Worm (Caenorhabditis elegans): ENCODE measurements around the gene grl-31.
A peak's percentile ranks its signal among the peaks of the same experiment; 100 is the strongest.
"Not testable (repeated sequence)": the region's sequence is repeated elsewhere in the genome, so short reads cannot be mapped to it uniquely, and the experiment has no call there.

The grl-31 gene

DNA sequence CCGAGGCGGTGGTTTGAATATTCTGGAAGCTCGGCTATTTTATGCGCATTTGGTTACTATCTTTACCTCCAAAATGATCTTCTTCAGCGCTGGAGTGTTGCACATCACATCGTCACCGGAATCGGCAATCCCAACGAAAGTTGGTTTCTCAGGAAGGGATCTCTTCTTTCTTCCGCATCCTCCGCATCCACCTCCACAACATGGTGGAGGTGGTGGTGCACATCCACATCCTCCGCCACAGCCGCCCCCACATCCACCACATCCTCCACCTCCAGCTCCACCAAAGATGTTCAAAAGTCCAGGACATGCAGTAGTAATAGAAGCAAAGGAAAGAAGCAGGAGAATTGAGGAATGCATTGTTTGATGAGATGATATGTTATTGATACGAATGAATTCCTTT, at the start of gene grl-31:
grl-31 (minus strand) TSS at position 357 of the 400 bp plus-strand sequence.
- TF ChIP-seq dao-5 (tag; optimal IDR thresholded peaks at IDR 0.05) (no peak), him-1 (tag; optimal IDR thresholded peaks at IDR 0.05) (no peak), W03F9.2 (tag; optimal IDR thresholded peaks at IDR 0.05) (no peak)

DNA sequence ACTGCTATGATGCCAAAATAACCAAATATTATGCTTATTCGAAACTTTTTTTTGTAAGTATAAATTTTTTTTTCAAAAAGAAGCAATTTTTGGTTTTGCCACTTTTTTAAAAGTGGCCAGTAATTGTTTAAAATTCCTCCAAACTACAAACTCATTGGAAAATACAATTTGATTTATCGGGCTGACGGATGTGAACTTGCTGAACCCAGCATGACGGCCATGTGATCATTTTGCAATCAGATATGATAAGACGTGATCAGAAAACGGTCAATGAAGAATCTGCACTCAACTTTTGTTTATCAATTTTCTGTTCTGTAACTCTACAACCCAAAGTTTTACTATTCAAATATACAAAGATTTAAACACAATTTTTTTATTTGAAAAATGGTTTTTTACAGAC, 48.8 kb upstream of the grl-31 start:
- TF ChIP-seq dao-5 (tag; optimal IDR thresholded peaks at IDR 0.05) (no peak), him-1 (tag; optimal IDR thresholded peaks at IDR 0.05) (no peak), W03F9.2 (tag; optimal IDR thresholded peaks at IDR 0.05) (no peak)

DNA sequence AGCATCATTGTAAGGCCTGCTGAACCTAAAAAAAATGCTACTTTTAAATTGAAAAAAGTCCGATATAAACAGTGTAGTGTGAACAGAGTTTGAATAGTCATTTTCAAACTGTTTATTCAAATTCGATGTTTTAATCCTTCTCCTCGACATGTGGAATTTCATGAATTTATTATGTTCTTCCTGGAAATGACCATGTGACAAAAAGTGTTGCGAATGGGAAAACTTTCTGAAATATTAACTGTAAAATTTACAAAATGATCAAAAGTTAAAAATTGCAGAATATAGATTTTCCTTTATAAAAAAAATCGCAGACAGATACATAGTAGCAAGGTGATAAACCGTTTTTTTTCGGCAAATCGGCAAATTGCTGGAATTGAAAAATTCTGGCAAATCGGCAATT, 47.7 kb upstream of the grl-31 start, which contains the start of gene T22F3.8:
T22F3.8 (minus strand) TSS at position 101 of the 400 bp plus-strand sequence.
- TF ChIP-seq him-1 (tag; optimal IDR thresholded peaks at IDR 0.05) (no peak), W03F9.2 (tag; optimal IDR thresholded peaks at IDR 0.05) (no peak), dao-5 (tag; optimal IDR thresholded peaks at IDR 0.05) (no peak)

DNA sequence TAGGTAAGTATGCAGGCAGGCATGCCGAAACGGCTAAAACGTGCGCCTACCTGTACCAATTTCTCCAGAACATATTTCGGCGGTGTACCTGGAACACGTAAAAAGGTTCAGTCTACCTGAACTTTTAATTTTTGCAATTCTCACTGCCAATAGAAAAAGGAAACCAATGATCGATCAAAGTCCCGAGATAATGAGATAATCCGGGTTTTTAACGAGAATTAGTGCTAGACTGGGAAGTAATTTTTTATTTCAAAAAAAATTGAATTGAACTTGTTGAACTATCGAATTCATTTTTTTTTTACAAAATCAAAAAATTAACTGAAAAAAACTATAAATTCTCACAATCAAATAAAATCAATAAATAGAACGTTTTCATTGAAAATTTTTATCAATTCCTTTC, 43.0 kb upstream of the grl-31 start, which contains the start of gene T22F3.7:
T22F3.7 (minus strand) TSS at position 101 of the 400 bp plus-strand sequence.
- TF ChIP-seq W03F9.2 (tag; optimal IDR thresholded peaks at IDR 0.05), result no peak
- TF ChIP-seq him-1 (tag; optimal IDR thresholded peaks at IDR 0.05), result no peak
- TF ChIP-seq dao-5 (tag; optimal IDR thresholded peaks at IDR 0.05), result no peak

DNA sequence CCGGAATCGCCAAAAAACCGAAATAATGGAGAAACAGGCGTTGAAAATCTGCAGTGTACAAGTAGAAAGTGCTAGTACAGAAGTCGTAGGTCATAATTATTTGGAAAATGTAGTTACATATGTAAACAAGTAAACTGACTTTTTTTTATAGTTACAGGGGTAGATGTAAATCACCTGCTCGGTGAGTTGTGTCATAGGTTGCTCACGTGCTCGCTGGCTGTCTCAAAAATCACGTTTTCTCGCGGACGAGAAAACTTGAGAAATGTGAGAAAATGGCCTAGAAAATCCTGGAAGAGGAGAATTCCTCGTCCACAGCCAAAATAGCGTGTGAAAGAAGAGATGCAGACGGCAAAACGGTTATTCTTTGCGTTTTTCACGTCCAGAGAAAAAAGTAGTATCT, 39.5 kb upstream of the grl-31 start, which contains the start of gene srh-212:
srh-212 (minus strand) TSS at position 101 of the 400 bp plus-strand sequence.
- not testable (repeated sequence) for TF ChIP-seq him-1, W03F9.2, dao-5 (tag; optimal IDR thresholded peaks at IDR 0.05)

DNA sequence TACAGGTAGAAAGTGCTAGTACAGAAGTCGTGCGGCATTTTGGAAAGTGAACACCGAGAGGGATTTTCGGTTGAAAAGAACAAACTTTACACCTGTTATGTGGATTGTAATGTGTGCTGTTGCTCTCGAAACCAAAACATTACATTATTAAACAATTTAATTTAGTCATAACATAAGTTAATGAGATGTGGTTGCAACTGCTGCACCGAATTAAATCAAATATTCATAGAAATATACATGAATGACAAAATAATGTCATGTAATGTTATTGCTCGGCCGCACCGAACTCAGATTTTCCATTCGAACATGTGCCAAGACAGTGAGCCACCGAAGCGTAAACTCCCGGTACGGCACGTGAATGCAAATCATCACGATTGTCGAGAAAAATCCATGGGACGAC, 37.4 kb upstream of the grl-31 start, which contains the start of gene srh-213:
srh-213 (minus strand) TSS at position 101 of the 400 bp plus-strand sequence.
- no peak for TF ChIP-seq dao-5 (tag; optimal IDR thresholded peaks at IDR 0.05)

DNA sequence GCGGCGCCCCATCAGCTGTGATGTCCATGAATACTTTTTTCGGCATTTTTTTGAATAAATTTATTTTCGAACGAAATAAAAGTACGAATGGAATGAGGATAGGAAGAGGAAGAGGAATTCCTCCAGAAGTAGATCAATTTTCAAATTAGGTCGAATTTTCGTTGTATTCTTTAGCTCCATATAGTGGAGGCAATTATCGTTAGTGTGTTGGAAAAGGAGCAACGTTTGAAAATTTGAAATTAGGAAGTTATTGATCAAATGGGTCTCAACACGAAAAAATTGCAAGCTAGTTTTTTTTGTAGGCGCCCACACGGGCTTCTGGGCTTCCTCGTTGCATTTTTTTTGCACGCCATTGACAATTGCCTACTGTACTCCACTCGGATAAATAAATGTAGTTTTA, 34.5 kb upstream of the grl-31 start, which contains the start of gene T22F3.12:
T22F3.12 (minus strand) TSS at position 101 of the 400 bp plus-strand sequence.
- TF ChIP-seq him-1 (tag; optimal IDR thresholded peaks at IDR 0.05) (no peak), W03F9.2 (tag; optimal IDR thresholded peaks at IDR 0.05) (no peak), dao-5 (tag; optimal IDR thresholded peaks at IDR 0.05) (no peak)

DNA sequence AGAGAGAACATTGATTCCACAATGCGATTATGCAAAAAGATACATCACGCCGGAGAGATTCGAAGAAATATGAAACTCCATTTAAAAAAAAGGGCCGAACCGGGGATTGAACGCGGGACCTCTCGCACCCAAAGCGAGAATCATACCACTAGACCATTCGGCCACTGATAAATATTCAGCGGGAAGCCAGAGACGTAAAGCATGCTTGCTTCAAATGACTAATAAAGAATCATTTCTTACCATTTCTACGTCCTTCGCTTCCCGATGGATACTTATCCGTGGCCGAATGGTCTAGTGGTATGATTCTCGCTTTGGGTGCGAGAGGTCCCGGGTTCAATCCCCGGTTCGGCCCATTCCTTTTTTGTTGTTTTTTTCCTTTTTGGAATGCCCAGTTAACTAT, 30.6 kb upstream of the grl-31 start:
- TF ChIP-seq dao-5 (tag; optimal IDR thresholded peaks at IDR 0.05) (no peak), him-1 (tag; optimal IDR thresholded peaks at IDR 0.05) (no peak), W03F9.2 (tag; optimal IDR thresholded peaks at IDR 0.05) (no peak)

DNA sequence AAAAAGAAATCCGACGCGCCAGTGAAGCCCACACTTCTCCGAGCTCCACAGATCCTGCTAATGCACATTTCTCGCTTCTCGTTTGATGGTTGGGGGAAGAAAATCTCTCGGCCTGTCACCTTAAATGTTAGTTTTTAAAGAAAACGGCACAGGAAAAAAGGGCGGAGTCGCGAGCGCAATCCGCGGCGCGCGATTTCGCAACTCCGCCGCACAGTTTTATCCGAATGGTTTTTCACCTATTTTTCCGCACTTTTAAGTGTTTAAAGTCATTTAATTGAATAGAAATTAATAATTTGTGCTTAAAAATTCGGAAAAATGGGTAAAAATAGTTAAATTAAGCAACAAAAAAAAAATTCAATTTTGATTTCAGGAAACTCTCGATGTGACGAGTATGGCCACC, 30.1 kb upstream of the grl-31 start:
- TF ChIP-seq dao-5 (tag; optimal IDR thresholded peaks at IDR 0.05), result no peak
- no peak for TF ChIP-seq him-1 (tag; optimal IDR thresholded peaks at IDR 0.05)
- no peak for TF ChIP-seq W03F9.2 (tag; optimal IDR thresholded peaks at IDR 0.05)

DNA sequence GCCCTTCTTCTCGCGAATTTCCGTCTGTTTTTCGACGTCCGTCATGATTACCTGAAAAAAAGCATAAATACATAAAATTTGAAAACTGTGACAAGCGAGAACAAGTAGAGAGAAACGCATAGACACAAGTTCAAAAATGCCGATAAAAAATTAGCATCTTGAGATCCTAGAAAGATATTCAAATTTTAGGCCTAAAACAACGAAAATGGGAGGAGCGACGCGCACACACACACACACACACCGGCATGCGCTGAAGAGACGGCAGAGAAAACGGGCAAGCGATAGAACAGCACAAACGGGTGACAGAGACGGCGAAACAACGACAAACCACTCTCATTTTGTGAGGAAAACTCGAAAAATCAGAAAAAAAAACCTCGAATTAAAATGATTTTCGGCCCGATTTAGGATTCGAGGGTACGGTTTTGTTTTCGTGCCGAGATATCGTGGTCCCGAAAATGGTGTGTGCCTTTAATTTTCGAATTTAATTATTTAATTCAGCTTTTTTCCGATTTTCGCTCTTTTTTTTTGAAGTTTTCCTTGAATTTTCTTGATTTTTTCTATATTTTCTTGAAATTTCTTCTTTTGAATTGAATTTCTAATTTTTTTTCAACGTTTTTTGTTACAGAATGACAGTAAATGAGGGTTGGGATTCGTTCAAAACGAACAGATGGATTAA, 28.6 kb upstream of the grl-31 start, which contains the start of the genes rpl-11.1 and T22F3.2:
rpl-11.1 (minus strand) TSS at position 51 of the 676 bp plus-strand sequence.
T22F3.2 (plus strand) TSS at position 626 of the 676 bp plus-strand sequence.
- no peak for TF ChIP-seq him-1 (tag; optimal IDR thresholded peaks at IDR 0.05)
- TF ChIP-seq W03F9.2 (tag; optimal IDR thresholded peaks at IDR 0.05), result no peak
- no peak for TF ChIP-seq dao-5 (tag; optimal IDR thresholded peaks at IDR 0.05)

DNA sequence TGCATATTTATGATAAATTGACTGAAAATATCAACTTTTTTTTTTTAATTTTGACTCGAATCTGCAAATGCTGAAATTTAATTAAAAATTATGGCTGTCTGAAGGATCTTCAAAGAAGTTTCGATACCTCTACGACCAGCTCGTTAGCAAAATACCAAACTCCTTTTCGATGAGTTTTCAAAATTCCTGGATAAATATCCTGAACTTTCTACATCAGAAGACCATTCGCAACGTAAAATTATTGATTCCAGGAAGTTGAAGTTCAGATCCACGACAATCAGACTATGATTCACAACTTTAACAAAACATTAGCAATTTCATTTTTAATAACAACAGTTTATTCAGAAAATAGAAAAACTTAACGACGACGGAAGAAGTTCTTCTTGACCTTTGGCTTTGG, 27.4 kb upstream of the grl-31 start:
- TF ChIP-seq W03F9.2 (tag; optimal IDR thresholded peaks at IDR 0.05) (no peak), him-1 (tag; optimal IDR thresholded peaks at IDR 0.05) (no peak), dao-5 (tag; optimal IDR thresholded peaks at IDR 0.05) (no peak)

DNA sequence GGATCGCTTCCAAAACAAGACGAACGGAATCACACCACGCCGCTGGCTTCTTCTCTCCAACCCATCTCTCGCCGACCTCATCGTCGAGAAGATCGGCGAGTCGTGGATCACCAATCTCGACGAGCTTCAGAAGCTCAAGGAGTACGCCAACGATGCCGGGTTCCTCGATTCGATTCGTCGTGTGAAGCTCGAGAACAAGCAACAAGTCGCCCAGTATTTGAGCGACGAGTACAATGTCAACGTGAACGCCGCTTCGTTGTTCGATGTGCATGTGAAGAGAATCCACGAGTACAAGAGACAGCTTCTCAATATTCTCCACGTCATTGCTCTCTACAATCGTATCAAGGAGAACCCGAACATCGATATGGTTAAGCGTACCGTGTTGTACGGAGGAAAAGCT, 26.0 kb upstream of the grl-31 start:
- TF ChIP-seq W03F9.2 (tag; optimal IDR thresholded peaks at IDR 0.05), result no peak
- TF ChIP-seq dao-5 (tag; optimal IDR thresholded peaks at IDR 0.05), result no peak
- TF ChIP-seq him-1 (tag; optimal IDR thresholded peaks at IDR 0.05), result no peak

DNA sequence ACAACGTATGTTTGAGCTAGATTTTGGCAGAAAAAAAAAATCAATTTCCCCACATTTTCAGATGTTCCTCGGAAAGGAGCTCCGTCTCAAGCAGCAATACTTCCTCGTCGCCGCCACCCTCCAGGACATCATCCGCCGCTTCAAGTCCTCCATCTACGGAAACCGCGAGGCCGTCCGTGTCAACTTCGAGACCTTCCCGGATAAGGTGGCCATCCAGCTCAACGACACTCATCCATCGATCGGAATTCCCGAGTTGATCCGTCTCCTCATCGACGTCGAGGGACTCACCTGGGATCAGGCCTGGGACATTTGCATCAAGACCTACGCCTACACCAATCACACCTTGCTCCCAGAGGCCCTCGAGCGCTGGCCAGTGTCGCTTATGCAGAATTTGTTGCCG, 25.1 kb upstream of the grl-31 start:
- TF ChIP-seq him-1 (tag; optimal IDR thresholded peaks at IDR 0.05) (no peak), dao-5 (tag; optimal IDR thresholded peaks at IDR 0.05) (no peak), W03F9.2 (tag; optimal IDR thresholded peaks at IDR 0.05) (no peak)

DNA sequence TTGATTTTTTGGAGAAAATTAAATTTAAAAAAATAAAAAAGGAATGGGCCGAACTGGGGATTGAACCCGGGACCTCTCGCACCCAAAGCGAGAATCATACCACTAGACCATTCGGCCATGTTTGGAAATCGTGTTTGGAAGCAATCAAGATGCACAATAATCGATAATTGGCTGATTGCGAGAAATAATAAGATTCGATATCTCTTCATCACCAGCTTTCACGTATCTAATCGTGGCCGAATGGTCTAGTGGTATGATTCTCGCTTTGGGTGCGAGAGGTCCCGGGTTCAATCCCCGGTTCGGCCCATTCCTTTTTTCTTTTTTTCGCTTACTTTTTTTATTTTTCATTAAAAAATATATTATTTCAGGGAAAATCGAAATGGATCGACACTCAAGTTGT, 24.5 kb upstream of the grl-31 start:
- TF ChIP-seq him-1 (tag; optimal IDR thresholded peaks at IDR 0.05) (no peak), dao-5 (tag; optimal IDR thresholded peaks at IDR 0.05) (no peak), W03F9.2 (tag; optimal IDR thresholded peaks at IDR 0.05) (peak; percentile 32)
